Worm (Caenorhabditis elegans) whole organism, early embryonic: ENCODE data around the gene K02E2.8.

Source experiments
- hmg-4 ChIP-seq: fragments of 200-800 bp; sonication (Bioruptor generic); optimal IDR thresholded peaks from 2 replicates; lab custom pipeline; 2018; ENCODE audit warnings: mild to moderate bottlenecking, missing genetic modification characterization, missing compliant biosample characterization
- tbx-37 ChIP-seq: fragments of 200-800 bp; sonication (Bioruptor generic); conservative IDR thresholded peaks from 2 replicates; pipeline ENCODE4 v1.3.6; 2022; ENCODE audit warnings: missing genetic modification reagents, missing genetic modification characterization, missing compliant biosample characterization

DNA sequence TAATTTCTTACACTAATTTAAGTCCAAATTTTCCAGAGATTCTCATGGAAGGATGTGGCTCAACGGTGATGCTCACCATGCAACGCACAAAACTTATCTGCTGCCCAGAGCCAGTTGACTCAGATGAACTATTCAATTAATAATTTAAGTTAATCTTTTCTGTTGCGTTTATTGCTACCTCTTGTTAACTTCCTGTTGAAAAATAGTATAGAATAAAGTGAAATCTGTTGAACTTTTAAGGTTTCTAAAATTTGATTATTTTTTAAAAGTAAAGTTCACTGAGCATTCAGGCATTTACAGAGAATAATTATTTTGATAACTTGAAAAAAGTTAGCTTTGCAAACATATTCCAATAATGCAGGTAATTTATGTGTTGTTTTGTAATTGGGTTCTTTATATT is 9.3 kb upstream of the K02E2.8 start:
- TF ChIP-seq tbx-37 (GFP tag; lab: Robert Waterston, UW) (no peak), hmg-4 (GFP tag; lab: Kevin White, UChicago) (no peak)
